Fruit fly (Drosophila melanogaster) whole organism, embryonic: ENCODE results near the gene Gr85a.

Experiments
- B-H1 ChIP-seq: fragments of 200-800 bp; sonication (Bioruptor generic); IDR thresholded peaks from 3 replicates; pipeline ENCODE4 v1.3.6; 2022; ENCODE audit warnings: missing biosample characterization, missing genetic modification characterization
- BEAF-32 ChIP-seq: fragments of 200-800 bp; sonication (Bioruptor generic); optimal IDR thresholded peaks from 3 replicates; lab custom pipeline; 2017; ENCODE audit warnings: missing biosample characterization, missing genetic modification characterization, mild to moderate bottlenecking, moderate library complexity, missing genetic modification reagents
- CG10209 ChIP-seq: fragments of 200-800 bp; sonication (Bioruptor generic); optimal IDR thresholded peaks from 3 replicates; lab custom pipeline; 2017; ENCODE audit warnings: missing biosample characterization, mild to moderate bottlenecking, missing genetic modification characterization, missing genetic modification reagents
- CG10959 ChIP-seq: fragments of 200-800 bp; sonication (Bioruptor generic); IDR thresholded peaks from 2 replicates; pipeline ENCODE4 v1.3.6; 2022; ENCODE audit warnings: missing biosample characterization, missing genetic modification characterization
- CG11723 ChIP-seq: fragments of 200-800 bp; sonication (Bioruptor generic); optimal IDR thresholded peaks from 2 replicates; lab custom pipeline; 2017; ENCODE audit warnings: missing biosample characterization, mild to moderate bottlenecking, missing genetic modification characterization
- CG14860 ChIP-seq: fragments of 200-800 bp; sonication (Bioruptor generic); IDR thresholded peaks from 3 replicates; pipeline ENCODE4 v1.3.6; 2022; ENCODE audit warnings: missing biosample characterization, missing genetic modification characterization; ENCODE audit not compliant: partially characterized antibody
- CG16813 ChIP-seq: fragments of 200-800 bp; sonication (Bioruptor generic); IDR thresholded peaks from 3 replicates; pipeline ENCODE4 v1.3.6; 2022; ENCODE audit warnings: missing biosample characterization, missing genetic modification characterization; ENCODE audit not compliant: partially characterized antibody
- CG17328 ChIP-seq: fragments of 200-800 bp; sonication (Bioruptor generic); IDR thresholded peaks from 2 replicates; pipeline ENCODE4 v1.3.6; 2022; ENCODE audit warnings: missing biosample characterization, missing genetic modification characterization
- CG18011 ChIP-seq: fragments of 200-800 bp; sonication (Bioruptor generic); optimal IDR thresholded peaks from 2 replicates; lab custom pipeline; 2017; ENCODE audit warnings: missing biosample characterization, missing genetic modification characterization, mild to moderate bottlenecking, moderate library complexity, missing genotype
- CG1832 ChIP-seq: fragments of 200-800 bp; sonication (Bioruptor generic); optimal IDR thresholded peaks from 2 replicates; lab custom pipeline; 2017; ENCODE audit warnings: missing biosample characterization, mild to moderate bottlenecking, missing genetic modification characterization, inconsistent platforms
- CG18599 ChIP-seq: fragments of 200-800 bp; sonication (Bioruptor generic); optimal IDR thresholded peaks from 3 replicates; lab custom pipeline; 2017; ENCODE audit warnings: missing biosample characterization, missing genetic modification characterization, mild to moderate bottlenecking, moderate library complexity, missing genetic modification reagents
- CG2129 ChIP-seq: fragments of 200-800 bp; sonication (Bioruptor generic); IDR thresholded peaks from 2 replicates; pipeline ENCODE4 v1.3.6; 2022; ENCODE audit warnings: missing biosample characterization, missing genetic modification characterization; ENCODE audit not compliant: partially characterized antibody
- CG7839 ChIP-seq: fragments of 200-800 bp; sonication (Bioruptor generic); optimal IDR thresholded peaks from 3 replicates; lab custom pipeline; 2018; ENCODE audit warnings: missing biosample characterization, mild to moderate bottlenecking, missing genetic modification characterization, moderate library complexity
- CG8290 ChIP-seq, 3 experiments: fragments of 200-800 bp; sonication (Bioruptor generic); optimal IDR thresholded peaks; 2 replicates each; lab custom pipeline; 2016 to 2019; ENCODE audit warnings: missing biosample characterization in 3 of 3, missing genetic modification characterization in 3 of 3, mild to moderate bottlenecking in 2 of 3, moderate library complexity in 1 of 3
- CG8944 ChIP-seq: fragments of 200-800 bp; sonication (Bioruptor generic); optimal IDR thresholded peaks from 3 replicates; lab custom pipeline; 2016; ENCODE audit warnings: missing biosample characterization, missing genetic modification characterization
- CG9727 ChIP-seq: fragments of 200-800 bp; sonication (Bioruptor generic); optimal IDR thresholded peaks from 3 replicates; lab custom pipeline; 2017; ENCODE audit warnings: missing biosample characterization, mild to moderate bottlenecking, missing genetic modification characterization
- D19B ChIP-seq: fragments of 200-800 bp; sonication (Bioruptor generic); optimal IDR thresholded peaks from 2 replicates; lab custom pipeline; 2017; ENCODE audit warnings: missing biosample characterization, mild to moderate bottlenecking, missing genetic modification characterization
- ERR ChIP-seq: fragments of 200-800 bp; sonication (Bioruptor generic); optimal IDR thresholded peaks from 2 replicates; lab custom pipeline; 2016; ENCODE audit warnings: missing biosample characterization, missing genetic modification characterization
- Ets65A ChIP-seq: fragments of 200-800 bp; sonication (Bioruptor generic); peaks from one replicate; lab custom pipeline; 2016; ENCODE audit warnings: missing biosample characterization, missing genetic modification characterization
- HmgD ChIP-seq: fragments of 200-800 bp; sonication (Bioruptor generic); optimal IDR thresholded peaks from 3 replicates; lab custom pipeline; 2016; ENCODE audit warnings: missing biosample characterization, missing genetic modification characterization
- Meics ChIP-seq: fragments of 200-800 bp; sonication (Bioruptor generic); optimal IDR thresholded peaks from 2 replicates; lab custom pipeline; 2017; ENCODE audit warnings: missing biosample characterization, mild to moderate bottlenecking, missing genetic modification characterization
- NC2β ChIP-seq: fragments of 200-800 bp; sonication (Bioruptor generic); optimal IDR thresholded peaks from 2 replicates; lab custom pipeline; 2016; ENCODE audit warnings: missing biosample characterization, missing genetic modification characterization
- NK7.1 ChIP-seq: fragments of 200-800 bp; sonication (Bioruptor generic); optimal IDR thresholded peaks from 3 replicates; lab custom pipeline; 2016; ENCODE audit warnings: missing biosample characterization, missing genetic modification characterization
- Nf-YC ChIP-seq: fragments of 200-800 bp; optimal IDR thresholded peaks from 3 replicates; lab custom pipeline; 2019; ENCODE audit warnings: missing biosample characterization, mild to moderate bottlenecking, missing genetic modification characterization, moderate library complexity
- NfI ChIP-seq: fragments of 200-800 bp; sonication (Bioruptor generic); optimal IDR thresholded peaks from 3 replicates; lab custom pipeline; 2018; ENCODE audit warnings: missing biosample characterization, mild to moderate bottlenecking, missing genetic modification characterization, moderate library complexity
- Oaz ChIP-seq: fragments of 200-800 bp; sonication (Bioruptor generic); IDR thresholded peaks from 2 replicates; pipeline ENCODE4 v1.3.6; 2022; ENCODE audit warnings: missing biosample characterization, missing genetic modification characterization
- Taf1 ChIP-seq: fragments of 200-800 bp; sonication (Bioruptor generic); IDR thresholded peaks from 2 replicates; pipeline ENCODE4 v1.3.6; 2022; ENCODE audit warnings: missing biosample characterization, missing genetic modification characterization
- bigmax ChIP-seq: fragments of 200-800 bp; sonication (Bioruptor generic); optimal IDR thresholded peaks from 2 replicates; lab custom pipeline; 2018; ENCODE audit warnings: missing biosample characterization, mild to moderate bottlenecking, missing genetic modification characterization
- crol ChIP-seq: fragments of 200-800 bp; sonication (Bioruptor generic); IDR thresholded peaks from 2 replicates; pipeline ENCODE4 v1.3.6; 2022; ENCODE audit warnings: missing biosample characterization, missing genetic modification characterization
- dati ChIP-seq: fragments of 200-800 bp; sonication (Bioruptor generic); IDR thresholded peaks from 2 replicates; pipeline ENCODE4 v1.3.6; 2022; ENCODE audit warnings: missing biosample characterization, missing genetic modification characterization
- dpn ChIP-seq, 2 experiments: fragments of 200-800 bp; sonication (Bioruptor generic); optimal IDR thresholded peaks; 3 replicates each; lab custom pipeline; 2016; ENCODE audit warnings: missing biosample characterization in 2 of 2, missing genetic modification characterization in 2 of 2
- en ChIP-seq: fragments of 200-800 bp; sonication (Bioruptor generic); optimal IDR thresholded peaks from 2 replicates; lab custom pipeline; 2016; ENCODE audit warnings: missing biosample characterization, missing genetic modification characterization
- gro ChIP-seq: fragments of 200-800 bp; sonication (Bioruptor generic); optimal IDR thresholded peaks from 2 replicates; lab custom pipeline; 2016; ENCODE audit warnings: missing biosample characterization, missing genetic modification characterization
- hkb ChIP-seq, 2 experiments: fragments of 200-800 bp in 1 of 2; fragments of >200 bp in 1 of 2; sonication (Bioruptor generic) in 1 of 2; IDR thresholded peaks in 1 of 2; optimal IDR thresholded peaks in 1 of 2; 2 replicates each; pipeline versions ENCODE4 v1.3.6 to Lab custom; 2017 to 2022; ENCODE audit warnings: missing biosample characterization in 1 of 2, missing genetic modification characterization in 1 of 2
- insv ChIP-seq, 2 experiments: fragments of 200-800 bp; sonication (Bioruptor generic); optimal IDR thresholded peaks; 3 replicates each; lab custom pipeline; 2016 to 2018; ENCODE audit warnings: missing biosample characterization in 2 of 2, missing genetic modification characterization in 2 of 2
- jing ChIP-seq: fragments of 200-800 bp; sonication (Bioruptor generic); optimal IDR thresholded peaks from 2 replicates; lab custom pipeline; 2018; ENCODE audit warnings: missing biosample characterization, mild to moderate bottlenecking, missing genetic modification characterization
- kay ChIP-seq: fragments of 200-800 bp; sonication (Bioruptor generic); optimal IDR thresholded peaks from 2 replicates; lab custom pipeline; 2016; ENCODE audit warnings: missing biosample characterization, missing genetic modification characterization
- luna ChIP-seq: fragments of 200-800 bp; sonication (Bioruptor generic); optimal IDR thresholded peaks from 2 replicates; lab custom pipeline; 2016; ENCODE audit warnings: missing biosample characterization, missing genetic modification characterization
- nom ChIP-seq: fragments of 200-800 bp; sonication (Bioruptor generic); optimal IDR thresholded peaks from 2 replicates; lab custom pipeline; 2017; ENCODE audit warnings: missing biosample characterization, missing genetic modification characterization, mild to moderate bottlenecking, moderate library complexity, missing genetic modification reagents
- salm ChIP-seq: fragments of 200-800 bp; sonication (Bioruptor generic); optimal IDR thresholded peaks from 2 replicates; lab custom pipeline; 2018; ENCODE audit warnings: missing biosample characterization, mild to moderate bottlenecking, missing genetic modification characterization
- sc ChIP-seq, 3 experiments: fragments of >200 bp in 2 of 3; fragments of 200-800 bp in 1 of 3; sonication (Bioruptor generic) in 1 of 3; optimal IDR thresholded peaks; 2 replicates in 2 of 3; 3 replicates in 1 of 3; lab custom pipeline; 2017; ENCODE audit warnings: mild to moderate bottlenecking in 1 of 3, missing biosample characterization in 1 of 3, missing genetic modification characterization in 1 of 3, missing genetic modification reagents in 1 of 3
- slp2 ChIP-seq: fragments of 200-800 bp; sonication (Bioruptor generic); optimal IDR thresholded peaks from 2 replicates; lab custom pipeline; 2016; ENCODE audit warnings: missing biosample characterization, missing genetic modification characterization
- stwl ChIP-seq: fragments of 200-800 bp; sonication (Bioruptor generic); optimal IDR thresholded peaks from 3 replicates; lab custom pipeline; 2018; ENCODE audit warnings: missing biosample characterization, mild to moderate bottlenecking, missing genetic modification characterization, moderate library complexity
- tgo ChIP-seq: fragments of 200-800 bp; sonication (Bioruptor generic); IDR thresholded peaks from 3 replicates; pipeline ENCODE4 v1.3.6; 2022; ENCODE audit warnings: missing biosample characterization, missing genetic modification characterization
- tin ChIP-seq: fragments of 200-800 bp; sonication (Bioruptor generic); optimal IDR thresholded peaks from 3 replicates; lab custom pipeline; 2016; ENCODE audit warnings: missing biosample characterization, missing genetic modification characterization
- ttk ChIP-seq: fragments of 200-800 bp; sonication (Bioruptor generic); IDR thresholded peaks from 2 replicates; pipeline ENCODE4 v2.1.2; 2022; ENCODE audit warnings: missing biosample characterization, missing genetic modification characterization
- zf30C ChIP-seq: fragments of 200-800 bp; sonication (Bioruptor generic); optimal IDR thresholded peaks from 3 replicates; lab custom pipeline; 2018; ENCODE audit warnings: missing biosample characterization, mild to moderate bottlenecking, missing genetic modification characterization

Gr85a gene

dm6 chr3R:10042664-10043372 lies 46.2 kb upstream of the Gr85a start, which contains the start of the genes Mical and CG3909 (continued):
- TF ChIP-seq CG2129 (GFP tag; lab: Robert Waterston, UW) (no peak), CG16813 (GFP tag; lab: Robert Waterston, UW) (0 out of 3 replicates have a peak, but pooled peaks have one; percentile 44), dati (GFP tag; lab: Robert Waterston, UW) (0 out of 2 replicates have a peak, but pooled peaks have one; percentile 12), tgo (GFP tag; lab: Robert Waterston, UW) (peak; percentile 95), Taf1 (GFP tag; lab: Robert Waterston, UW) (peak; percentile 87), hkb (optimal IDR thresholded peaks at IDR 0.05; lab: Kevin White, UChicago) (no peak), hkb (GFP tag; IDR thresholded peaks at IDR 0.05; lab: Robert Waterston, UW) (peak; percentile 82), Oaz (GFP tag; lab: Robert Waterston, UW) (peak; percentile 76), en (peak; percentile 23), crol (GFP tag; lab: Robert Waterston, UW) (no peak), CG17328 (GFP tag; lab: Robert Waterston, UW) (peak; percentile 86), dpn (GFP tag; optimal IDR thresholded peaks at IDR 0.05; lab: Kevin White, UChicago) (peak; percentile 55 to 87), NfI (GFP tag; lab: Kevin White, UChicago) (peak; percentile 75), zf30C (no peak), Ets65A (GFP tag; lab: Kevin White, UChicago) (peak; percentile 90), salm (peak; percentile 61), NC2β (peak; percentile 12), insv (GFP tag; optimal IDR thresholded peaks at IDR 0.05; lab: Kevin White, UChicago) (peak in 1 of 2 experiments; percentile 46), nom (GFP tag; lab: Kevin White, UChicago) (peak; percentile 49), CG10959 (GFP tag; lab: Robert Waterston, UW) (peak; percentile 72), CG9727 (GFP tag; lab: Kevin White, UChicago) (peak; percentile 77), CG10209 (GFP tag; lab: Kevin White, UChicago) (peak; percentile 76), kay (GFP tag; lab: Kevin White, UChicago) (peak; percentile 75), NK7.1 (GFP tag; lab: Kevin White, UChicago) (no peak), CG11723 (peak; percentile 43), luna (GFP tag; lab: Kevin White, UChicago) (no peak), Nf-YC (tag; lab: Kevin White, UChicago) (peak; percentile 86), gro (GFP tag; lab: Kevin White, UChicago) (no peak), Meics (GFP tag; lab: Kevin White, UChicago) (peak; percentile 84), CG8944 (GFP tag; lab: Kevin White, UChicago) (no peak), CG8290 (GFP tag; optimal IDR thresholded peaks at IDR 0.05; lab: Kevin White, UChicago) (peak; percentile 81), CG8290 (tag; optimal IDR thresholded peaks at IDR 0.05; lab: Kevin White, UChicago) (peak in 1 of 2 experiments; percentile 68), bigmax (GFP tag; lab: Kevin White, UChicago) (no peak), D19B (peak; percentile 45), ERR (GFP tag; lab: Kevin White, UChicago) (no peak), CG1832 (no peak), tin (GFP tag; lab: Kevin White, UChicago) (peak; percentile 75), BEAF-32 (GFP tag; lab: Kevin White, UChicago) (peak; percentile 28), CG18011 (GFP tag; lab: Kevin White, UChicago) (no peak), B-H1 (GFP tag; lab: Robert Waterston, UW) (peak; percentile 89), ttk (GFP tag; lab: Robert Waterston, UW) (peak; percentile 86), sc (optimal IDR thresholded peaks at IDR 0.05; lab: Kevin White, UChicago) (no peak), sc (GFP tag; optimal IDR thresholded peaks at IDR 0.05; lab: Kevin White, UChicago) (peak; percentile 49), jing (GFP tag; lab: Kevin White, UChicago) (no peak), CG14860 (peak; percentile 41; the same call in 2 of the 3 replicates), stwl (tag; lab: Kevin White, UChicago) (peak; percentile 61), CG18599 (GFP tag; lab: Kevin White, UChicago) (peak; percentile 85), slp2 (GFP tag; lab: Kevin White, UChicago) (no peak), HmgD (GFP tag; lab: Kevin White, UChicago) (no peak), CG7839 (tag; lab: Kevin White, UChicago) (peak; percentile 90)
